Worm (Caenorhabditis elegans) whole organism, late embryonic: Measurements from ENCODE around the gene lido-9.

Experiments used
- ama-1 ChIP-seq: fragments of 150-350 bp; optimal IDR thresholded peaks from 2 replicates; lab custom pipeline; 2014
- fkh-6 ChIP-seq: sonication (generic microtip); optimal IDR thresholded peaks from 2 replicates; lab custom pipeline; 2016; ENCODE audit warnings: missing genetic modification characterization, missing compliant biosample characterization
- pax-1 ChIP-seq: fragments of 150-350 bp; optimal IDR thresholded peaks from 2 replicates; lab custom pipeline; 2014; ENCODE audit warnings: missing biosample characterization, missing genetic modification characterization
- pqm-1 ChIP-seq: sonication (generic microtip); optimal IDR thresholded peaks from 2 replicates; lab custom pipeline; 2016; ENCODE audit warnings: missing genetic modification characterization, missing compliant biosample characterization
- sox-2 ChIP-seq: fragments of 200-800 bp; sonication (Bioruptor generic); IDR thresholded peaks from 2 replicates; pipeline ENCODE4 v1.3.6; 2022; ENCODE audit warnings: missing genetic modification reagents, missing genetic modification characterization, missing compliant biosample characterization

ce11 chrII:3045422-3045821 lies 44.9 kb downstream of the lido-9 start:
- no peak for TF ChIP-seq ama-1 (lab: Kevin White, UChicago)
- no peak for TF ChIP-seq sox-2 (GFP tag; lab: Robert Waterston, UW)
- TF ChIP-seq pqm-1, result no peak
- TF ChIP-seq fkh-6 (tag; lab: Kevin White, UChicago), result no peak
- no peak for TF ChIP-seq pax-1 (tag; lab: Kevin White, UChicago)
